Worm (Caenorhabditis elegans): ENCODE results near the gene F18E3.10.

F18E3.10 gene

DNA sequence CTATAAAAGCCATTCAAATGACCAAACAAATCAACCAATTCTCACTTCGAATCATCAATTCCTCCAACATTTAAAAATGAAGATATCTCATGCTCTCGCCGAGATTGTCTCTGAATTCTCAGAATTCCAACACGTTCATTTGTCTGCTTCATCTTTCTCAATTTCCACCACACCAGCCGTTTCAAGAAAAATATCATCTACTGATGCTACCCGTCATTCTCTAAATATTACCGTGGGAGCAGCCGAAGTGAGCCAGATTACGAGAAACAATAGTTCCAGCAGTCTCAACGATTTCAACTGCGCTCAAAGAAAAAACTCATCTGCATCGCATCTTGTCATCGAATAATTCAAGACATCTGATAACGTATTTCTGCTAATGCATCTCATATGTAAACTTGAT lies 9.3 kb downstream of the F18E3.10 start, which contains the start of gene F18E3.12:
Gene F18E3.12, plus strand, starts transcription at position 77 of the 400 bp plus-strand sequence.
- TF ChIP-seq flt-1 (GFP tag; IDR thresholded peaks at IDR 0.05) (no peak), klf-2 (GFP tag; conservative IDR thresholded peaks at IDR 0.05) (no peak), ztf-29 (GFP tag; IDR thresholded peaks at IDR 0.05) (no peak), tab-1 (GFP tag; IDR thresholded peaks at IDR 0.05) (no peak), ztf-23 (GFP tag; IDR thresholded peaks at IDR 0.05) (no peak), T22C8.4 (GFP tag; IDR thresholded peaks at IDR 0.05) (no peak), ref-1 (GFP tag; conservative IDR thresholded peaks at IDR 0.05) (no peak), med-1 (GFP tag; optimal IDR thresholded peaks at IDR 0.05; ENCODE audit: insufficient read depth) (no peak), cog-1 (tag; optimal IDR thresholded peaks at IDR 0.05) (no peak)

DNA sequence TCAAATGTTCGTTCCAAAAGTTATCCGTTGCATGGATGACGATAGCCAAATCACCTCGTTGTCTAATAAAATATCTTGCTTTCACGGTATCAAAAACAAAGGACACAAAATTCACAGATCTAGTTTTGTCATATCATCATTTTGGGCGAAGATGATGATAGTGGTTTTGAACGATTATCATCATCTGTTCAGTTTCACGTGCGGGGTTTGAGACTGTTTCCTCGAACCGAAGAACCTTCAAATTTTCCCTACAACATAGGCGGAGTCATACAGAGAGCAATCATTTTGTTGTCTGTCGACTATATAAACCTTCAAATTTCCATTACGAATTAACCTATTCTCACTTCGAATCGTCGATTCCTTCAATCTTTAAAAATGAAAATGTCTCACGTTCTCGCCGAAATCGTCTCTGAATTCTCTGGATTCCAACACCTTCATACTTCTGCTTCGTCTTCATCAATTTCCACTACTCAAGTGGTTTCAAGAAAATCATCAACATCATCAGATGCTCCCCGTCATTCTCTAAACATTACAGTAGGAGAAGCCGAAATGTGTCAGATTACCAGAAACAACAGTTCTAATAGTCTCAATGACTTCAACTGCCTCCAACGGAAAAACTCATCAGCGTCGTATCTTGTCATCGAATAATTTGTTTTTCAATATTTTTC lies 11.0 kb downstream of the F18E3.10 start, which contains the start of gene F18E3.11:
Gene F18E3.11, plus strand, starts transcription at position 376 of the 668 bp plus-strand sequence.
- TF ChIP-seq T22C8.4 (GFP tag; IDR thresholded peaks at IDR 0.05) (no peak), ref-1 (GFP tag; conservative IDR thresholded peaks at IDR 0.05) (no peak), cog-1 (tag; optimal IDR thresholded peaks at IDR 0.05) (no peak), med-1 (GFP tag; optimal IDR thresholded peaks at IDR 0.05; ENCODE audit: insufficient read depth) (no peak), ztf-29 (GFP tag; IDR thresholded peaks at IDR 0.05) (no peak), flt-1 (GFP tag; IDR thresholded peaks at IDR 0.05) (no peak), tab-1 (GFP tag; IDR thresholded peaks at IDR 0.05) (no peak), klf-2 (GFP tag; conservative IDR thresholded peaks at IDR 0.05) (no peak)

DNA sequence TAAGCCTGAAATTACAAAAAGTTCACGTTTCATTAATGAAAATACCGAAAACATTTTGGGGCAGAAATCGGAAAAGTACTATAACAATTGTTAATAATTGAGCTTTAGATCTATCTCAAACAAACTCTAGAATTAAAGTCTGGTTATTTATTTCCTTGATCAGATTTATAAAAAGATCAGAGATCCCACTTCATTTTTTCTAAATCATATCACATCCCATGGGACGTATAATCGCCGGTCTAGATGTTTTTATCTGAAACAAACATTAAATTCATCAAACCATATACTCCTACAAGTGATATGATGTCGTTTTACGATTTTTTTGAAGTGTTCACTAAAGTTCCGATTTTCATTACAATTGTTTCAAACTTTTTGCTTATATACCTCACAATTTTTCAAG lies 12.5 kb downstream of the F18E3.10 start, which contains the start of gene str-41:
Gene str-41, plus strand, starts transcription at position 301 of the 400 bp plus-strand sequence.
- TF ChIP-seq klf-2 (GFP tag; conservative IDR thresholded peaks at IDR 0.05) (no peak), ztf-23 (GFP tag; IDR thresholded peaks at IDR 0.05) (no peak), T22C8.4 (GFP tag; IDR thresholded peaks at IDR 0.05) (no peak), tab-1 (GFP tag; IDR thresholded peaks at IDR 0.05) (no peak), ref-1 (GFP tag; conservative IDR thresholded peaks at IDR 0.05) (no peak), flt-1 (GFP tag; IDR thresholded peaks at IDR 0.05) (no peak), ztf-29 (GFP tag; IDR thresholded peaks at IDR 0.05) (no peak), med-1 (GFP tag; optimal IDR thresholded peaks at IDR 0.05; ENCODE audit: insufficient read depth) (no peak), cog-1 (tag; optimal IDR thresholded peaks at IDR 0.05) (no peak)

DNA sequence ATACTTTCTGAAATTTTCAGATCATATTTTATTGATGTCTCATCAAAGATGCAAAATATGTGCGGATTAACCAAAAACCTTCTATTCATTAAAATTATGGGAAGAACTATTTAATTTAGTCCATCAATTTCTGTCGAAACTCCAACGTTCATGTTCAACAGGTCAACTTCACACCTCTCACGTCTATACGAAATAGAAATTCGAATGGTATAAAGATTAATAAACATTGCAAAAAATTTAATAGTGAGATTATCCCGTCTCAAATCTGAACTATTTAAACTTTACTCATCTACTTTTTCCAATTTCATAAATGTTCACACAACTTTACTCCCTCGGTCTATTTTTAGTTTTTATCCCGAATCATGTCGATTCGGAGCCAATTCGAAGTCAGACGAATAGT lies 14.6 kb downstream of the F18E3.10 start, which contains the start of gene R13D7.2:
Gene R13D7.2, plus strand, starts transcription at position 301 of the 400 bp plus-strand sequence.
- TF ChIP-seq klf-2 (GFP tag; conservative IDR thresholded peaks at IDR 0.05) (no peak), ztf-23 (GFP tag; IDR thresholded peaks at IDR 0.05) (no peak), T22C8.4 (GFP tag; IDR thresholded peaks at IDR 0.05) (no peak), flt-1 (GFP tag; IDR thresholded peaks at IDR 0.05) (no peak), med-1 (GFP tag; optimal IDR thresholded peaks at IDR 0.05; ENCODE audit: insufficient read depth) (no peak), ztf-29 (GFP tag; IDR thresholded peaks at IDR 0.05) (no peak), tab-1 (GFP tag; IDR thresholded peaks at IDR 0.05) (no peak)

DNA sequence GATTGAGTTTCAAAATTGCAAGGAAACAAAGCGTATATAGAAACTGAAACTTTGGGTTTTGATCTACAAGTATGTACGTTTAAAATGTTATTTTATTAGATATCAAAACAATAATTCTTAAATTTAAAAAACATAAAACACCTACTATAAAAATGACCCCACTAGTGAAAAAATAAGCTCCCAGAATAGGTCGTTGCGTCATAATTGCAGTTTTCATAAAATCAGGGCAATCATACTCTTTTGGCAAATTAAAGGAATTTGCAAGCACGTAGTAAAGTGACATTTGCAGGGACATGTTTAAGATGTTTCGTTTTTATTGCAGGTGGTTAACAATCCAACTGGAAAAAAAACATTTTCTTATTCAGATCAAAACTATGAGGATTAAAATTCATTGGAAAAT lies 15.7 kb downstream of the F18E3.10 start, which contains the start of gene srt-6:
Gene srt-6, minus strand, starts transcription at position 295 of the 400 bp plus-strand sequence.
- no peak for TF ChIP-seq flt-1 (GFP tag; IDR thresholded peaks at IDR 0.05)
- no peak for TF ChIP-seq med-1 (GFP tag; optimal IDR thresholded peaks at IDR 0.05; ENCODE audit: insufficient read depth)
- no peak for TF ChIP-seq klf-2 (GFP tag; conservative IDR thresholded peaks at IDR 0.05)

DNA sequence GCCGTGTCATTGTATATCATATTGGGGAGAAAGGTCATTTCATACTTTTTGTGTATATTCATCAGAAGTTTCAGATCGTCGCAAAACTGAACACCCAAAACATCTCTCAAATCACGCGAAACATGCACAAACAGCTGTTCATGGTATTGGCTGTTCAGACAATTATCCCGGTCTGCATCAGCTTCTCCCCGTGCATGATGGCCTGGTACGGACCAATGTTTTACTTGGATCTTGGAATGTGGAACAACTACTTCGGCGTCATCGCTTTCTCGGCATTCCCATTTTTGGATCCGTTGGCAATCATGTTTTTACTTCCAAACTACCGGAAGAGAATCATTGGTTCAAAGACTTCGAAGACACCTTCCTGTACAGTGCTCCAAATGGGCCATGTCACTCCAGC lies 20.7 kb downstream of the F18E3.10 start:
- no peak for TF ChIP-seq ref-1 (GFP tag; conservative IDR thresholded peaks at IDR 0.05)
- TF ChIP-seq tab-1 (GFP tag; IDR thresholded peaks at IDR 0.05): no peak
- TF ChIP-seq med-1 (GFP tag; optimal IDR thresholded peaks at IDR 0.05; ENCODE audit: insufficient read depth): no peak
- TF ChIP-seq ztf-29 (GFP tag; IDR thresholded peaks at IDR 0.05): no peak
- no peak for TF ChIP-seq cog-1 (tag; optimal IDR thresholded peaks at IDR 0.05)
- TF ChIP-seq T22C8.4 (GFP tag; IDR thresholded peaks at IDR 0.05): no peak
- no peak for TF ChIP-seq klf-2 (GFP tag; conservative IDR thresholded peaks at IDR 0.05)
- TF ChIP-seq ztf-23 (GFP tag; IDR thresholded peaks at IDR 0.05): no peak
- no peak for TF ChIP-seq flt-1 (GFP tag; IDR thresholded peaks at IDR 0.05)

DNA sequence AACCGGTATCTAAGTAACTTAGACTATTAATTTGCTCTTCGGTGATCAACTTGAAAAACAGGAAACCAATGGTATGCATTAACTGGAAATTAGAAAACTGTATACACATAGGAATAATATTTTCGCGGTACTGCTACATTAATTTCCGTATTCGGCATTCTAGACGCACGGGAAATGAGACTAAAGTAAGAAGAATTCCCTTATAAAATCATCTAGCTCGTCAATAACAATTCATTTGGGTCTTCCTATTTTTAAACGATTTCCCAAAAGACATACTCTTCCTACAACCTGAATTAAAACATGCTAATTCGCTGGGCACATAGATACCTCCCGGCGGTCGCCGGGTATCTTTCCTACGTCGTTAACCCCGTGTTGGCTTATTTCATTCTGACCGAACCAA lies 21.9 kb downstream of the F18E3.10 start, which contains the start of gene srj-13:
Gene srj-13, plus strand, starts transcription at position 301 of the 400 bp plus-strand sequence.
- no peak for TF ChIP-seq med-1 (GFP tag; optimal IDR thresholded peaks at IDR 0.05; ENCODE audit: insufficient read depth)

DNA sequence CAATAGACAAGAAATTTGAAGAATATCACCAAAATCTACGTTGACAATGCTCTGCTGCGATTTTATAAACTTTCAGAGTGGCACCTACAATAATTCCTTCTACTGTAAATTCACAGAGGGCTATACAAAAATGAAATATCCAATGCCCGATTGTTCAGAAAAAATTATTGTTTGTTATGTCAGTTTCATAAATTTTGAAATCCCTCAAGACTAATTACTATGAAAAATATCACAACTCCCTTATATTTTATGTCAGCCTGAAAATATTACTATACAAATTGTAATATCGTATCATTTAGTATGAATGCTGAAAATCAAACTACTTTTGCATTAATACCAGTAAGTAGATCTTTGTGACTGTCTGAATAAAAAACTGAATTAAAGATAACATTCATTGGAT lies 23.6 kb downstream of the F18E3.10 start, which contains the start of gene srx-60:
Gene srx-60, plus strand, starts transcription at position 301 of the 400 bp plus-strand sequence.
- no peak for TF ChIP-seq tab-1 (GFP tag; IDR thresholded peaks at IDR 0.05)
- TF ChIP-seq cog-1 (tag; optimal IDR thresholded peaks at IDR 0.05): no peak
- no peak for TF ChIP-seq ztf-29 (GFP tag; IDR thresholded peaks at IDR 0.05)
- TF ChIP-seq med-1 (GFP tag; optimal IDR thresholded peaks at IDR 0.05; ENCODE audit: insufficient read depth): no peak
- no peak for TF ChIP-seq T22C8.4 (GFP tag; IDR thresholded peaks at IDR 0.05)
- no peak for TF ChIP-seq ztf-23 (GFP tag; IDR thresholded peaks at IDR 0.05)
- TF ChIP-seq flt-1 (GFP tag; IDR thresholded peaks at IDR 0.05): no peak
- no peak for TF ChIP-seq klf-2 (GFP tag; conservative IDR thresholded peaks at IDR 0.05)
- no peak for TF ChIP-seq ref-1 (GFP tag; conservative IDR thresholded peaks at IDR 0.05)

DNA sequence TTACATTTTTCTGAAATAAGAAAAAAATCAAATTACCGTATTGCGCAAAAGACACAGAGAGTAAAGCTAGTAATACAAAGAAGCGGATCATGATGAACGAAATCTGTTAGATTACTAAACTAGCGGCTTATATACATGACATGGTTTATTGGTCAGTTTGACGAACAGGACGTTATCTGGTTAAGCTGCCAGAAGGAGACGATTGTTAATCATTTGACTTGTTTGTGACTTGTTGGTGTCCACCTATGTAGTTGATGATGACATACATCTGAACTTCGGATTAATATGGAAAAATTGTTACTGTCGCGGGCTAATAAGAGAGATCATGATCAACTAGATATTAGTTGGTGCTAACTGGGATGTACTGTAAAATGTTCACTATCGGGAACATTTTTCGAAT lies 24.1 kb downstream of the F18E3.10 start, which contains the start of gene cnc-9:
Gene cnc-9, minus strand, starts transcription at position 101 of the 400 bp plus-strand sequence.
- no peak for TF ChIP-seq cog-1 (tag; optimal IDR thresholded peaks at IDR 0.05)
- TF ChIP-seq tab-1 (GFP tag; IDR thresholded peaks at IDR 0.05): no peak
- TF ChIP-seq T22C8.4 (GFP tag; IDR thresholded peaks at IDR 0.05): no peak
- no peak for TF ChIP-seq ztf-29 (GFP tag; IDR thresholded peaks at IDR 0.05)

DNA sequence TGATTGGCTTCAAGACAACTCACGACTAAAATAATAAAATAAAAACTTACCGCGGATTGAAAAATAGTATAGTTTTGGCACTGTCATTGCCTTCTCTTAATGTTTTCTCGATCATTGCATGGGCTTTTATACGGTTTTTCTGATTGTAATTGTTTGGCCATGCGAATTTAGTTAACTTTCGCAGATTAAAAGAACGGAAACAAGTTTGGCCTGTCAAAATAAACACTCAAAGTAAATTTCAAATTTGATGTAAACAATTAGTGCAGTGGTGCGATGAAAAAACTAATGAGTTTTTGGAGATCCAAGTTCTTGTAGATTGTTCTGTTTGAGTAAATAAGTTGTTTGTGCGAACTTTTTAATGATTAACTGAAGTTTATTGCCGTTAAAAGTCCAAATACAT lies 25.0 kb downstream of the F18E3.10 start, which contains the start of gene gst-41:
Gene gst-41, minus strand, starts transcription at position 101 of the 400 bp plus-strand sequence.
- no peak for TF ChIP-seq med-1 (GFP tag; optimal IDR thresholded peaks at IDR 0.05; ENCODE audit: insufficient read depth)
- TF ChIP-seq flt-1 (GFP tag; IDR thresholded peaks at IDR 0.05): no peak
- no peak for TF ChIP-seq klf-2 (GFP tag; conservative IDR thresholded peaks at IDR 0.05)
- TF ChIP-seq T22C8.4 (GFP tag; IDR thresholded peaks at IDR 0.05): no peak
- no peak for TF ChIP-seq ztf-29 (GFP tag; IDR thresholded peaks at IDR 0.05)
- TF ChIP-seq cog-1 (tag; optimal IDR thresholded peaks at IDR 0.05): no peak
- no peak for TF ChIP-seq ztf-23 (GFP tag; IDR thresholded peaks at IDR 0.05)
- TF ChIP-seq tab-1 (GFP tag; IDR thresholded peaks at IDR 0.05): no peak
- no peak for TF ChIP-seq ref-1 (GFP tag; conservative IDR thresholded peaks at IDR 0.05)

All from whole organism, midembryonic.